Worm (Caenorhabditis elegans): Measurements from ENCODE around the gene asp-6.

DNA sequence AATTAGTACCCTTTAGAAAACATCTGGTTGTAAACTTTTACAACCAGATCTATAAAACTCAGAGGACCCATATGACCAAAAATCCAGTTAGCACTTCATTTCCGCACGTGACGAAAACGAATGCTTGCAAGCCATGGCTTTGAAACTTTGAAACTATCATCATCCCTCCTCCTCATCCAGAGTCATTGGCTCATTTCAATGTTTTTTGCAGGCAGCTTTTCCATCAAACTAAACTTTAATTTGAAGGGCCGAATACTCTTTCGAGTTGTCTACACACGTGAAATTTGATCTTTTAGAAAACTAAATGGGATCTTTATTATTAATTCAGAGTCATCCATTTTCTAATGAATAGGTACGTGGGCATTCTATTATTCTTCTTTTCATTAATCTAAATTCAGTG lies 6.5 kb downstream of the asp-6 start:
- TF ChIP-seq mcd-1 (GFP tag; IDR thresholded peaks at IDR 0.05) (no peak), ets-4 (GFP tag; optimal IDR thresholded peaks at IDR 0.05) (no peak), tbx-9 (tag; optimal IDR thresholded peaks at IDR 0.05; ENCODE audit: borderline replicate concordance) (no peak), dpl-1 (GFP tag; optimal IDR thresholded peaks at IDR 0.05) (no peak), nfyb-1 (GFP tag; IDR thresholded peaks at IDR 0.05) (no peak), aptf-3 (GFP tag; IDR thresholded peaks at IDR 0.05) (no peak), madf-6 (GFP tag; IDR thresholded peaks at IDR 0.05) (no peak), Y53G8AR.9 (GFP tag; conservative IDR thresholded peaks at IDR 0.05) (no peak), ama-1 (optimal IDR thresholded peaks at IDR 0.05) (no peak), ama-1 (GFP tag; optimal IDR thresholded peaks at IDR 0.05) (no peak), ceh-91 (GFP tag; IDR thresholded peaks at IDR 0.05) (no peak), F49E8.2 (tag; optimal IDR thresholded peaks at IDR 0.05; ENCODE audit: insufficient read depth) (no peak), nfya-1 (tag; optimal IDR thresholded peaks at IDR 0.05; ENCODE audit: borderline replicate concordance, insufficient read depth) (no peak), unc-62 (GFP tag; optimal IDR thresholded peaks at IDR 0.05) (no peak), sptf-2 (GFP tag; optimal IDR thresholded peaks at IDR 0.05) (no peak)

Measured in whole organism, young adult.